Fruit fly (Drosophila melanogaster) whole organism, prepupa: Measurements from ENCODE around the gene CCT1.
A peak's percentile ranks its signal among the peaks of the same experiment; 100 is the strongest.

Source experiments
- Blimp-1 ChIP-seq: fragments of 200-800 bp; sonication (Bioruptor generic); optimal IDR thresholded peaks from 3 replicates; lab custom pipeline; 2017; ENCODE audit warnings: missing biosample characterization, missing genetic modification characterization, mild to moderate bottlenecking, moderate library complexity, missing genetic modification reagents
- CG10631 ChIP-seq: fragments of 200-800 bp; sonication (Bioruptor generic); optimal IDR thresholded peaks from 2 replicates; lab custom pipeline; 2016; ENCODE audit warnings: missing biosample characterization, missing genetic modification characterization
- CG10669 ChIP-seq: fragments of 200-800 bp; sonication (Bioruptor generic); optimal IDR thresholded peaks from 3 replicates; lab custom pipeline; 2018; ENCODE audit warnings: missing biosample characterization, mild to moderate bottlenecking, missing genetic modification characterization, moderate library complexity
- CG11294 ChIP-seq: fragments of 200-800 bp; sonication (Bioruptor generic); IDR thresholded peaks from 2 replicates; pipeline ENCODE4 v1.3.6; 2022; ENCODE audit warnings: missing biosample characterization, missing genetic modification characterization
- CG11762 ChIP-seq: fragments of 200-800 bp; sonication (Bioruptor generic); optimal IDR thresholded peaks from 3 replicates; lab custom pipeline; 2016; ENCODE audit warnings: missing biosample characterization, missing genetic modification characterization; ENCODE audit not compliant: insufficient read depth
- CG11902 ChIP-seq: fragments of 200-800 bp; sonication (Bioruptor generic); optimal IDR thresholded peaks from 3 replicates; lab custom pipeline; 2016; ENCODE audit warnings: missing biosample characterization, missing genetic modification characterization
- CG15336 ChIP-seq: fragments of 200-800 bp; sonication (Bioruptor generic); IDR thresholded peaks from 2 replicates; pipeline ENCODE4 v1.3.6; 2022; ENCODE audit warnings: missing biosample characterization, missing genetic modification characterization
- CG1621 ChIP-seq: fragments of 200-800 bp; sonication (Bioruptor generic); optimal IDR thresholded peaks from 3 replicates; lab custom pipeline; 2018; ENCODE audit warnings: missing biosample characterization, mild to moderate bottlenecking, missing genetic modification characterization
- CG16779 ChIP-seq: fragments of 200-800 bp; sonication (Bioruptor generic); optimal IDR thresholded peaks from 3 replicates; lab custom pipeline; 2017; ENCODE audit warnings: missing biosample characterization, mild to moderate bottlenecking, missing genetic modification characterization
- CG31627 ChIP-seq: fragments of 200-800 bp; sonication (Bioruptor generic); optimal IDR thresholded peaks from 3 replicates; lab custom pipeline; 2016; ENCODE audit warnings: missing biosample characterization, missing genetic modification characterization
- CG32006 ChIP-seq: fragments of 200-800 bp; sonication (Bioruptor generic); optimal IDR thresholded peaks from 3 replicates; lab custom pipeline; 2017; ENCODE audit warnings: missing biosample characterization, mild to moderate bottlenecking, missing genetic modification characterization
- CG34406 ChIP-seq: fragments of 200-800 bp; sonication (Bioruptor generic); optimal IDR thresholded peaks from 3 replicates; lab custom pipeline; 2016; ENCODE audit warnings: missing biosample characterization, missing genetic modification characterization
- CG3919 ChIP-seq: fragments of 200-800 bp; sonication (Bioruptor generic); optimal IDR thresholded peaks from 3 replicates; lab custom pipeline; 2016; ENCODE audit warnings: missing biosample characterization, missing genetic modification characterization
- CG4318 ChIP-seq: fragments of 200-800 bp; sonication (Bioruptor generic); optimal IDR thresholded peaks from 3 replicates; lab custom pipeline; 2017; ENCODE audit warnings: missing biosample characterization, mild to moderate bottlenecking, missing genetic modification characterization
- CG6163 ChIP-seq: fragments of 200-800 bp; sonication (Bioruptor generic); IDR thresholded peaks from 3 replicates; pipeline ENCODE4 v1.3.6; 2022; ENCODE audit warnings: missing biosample characterization, missing genetic modification characterization
- CG6276 ChIP-seq: fragments of 200-800 bp; sonication (Bioruptor generic); optimal IDR thresholded peaks from 2 replicates; lab custom pipeline; 2017; ENCODE audit warnings: missing biosample characterization, mild to moderate bottlenecking, missing genetic modification characterization
- CG6792 ChIP-seq: fragments of 200-800 bp; sonication (Bioruptor generic); optimal IDR thresholded peaks from 3 replicates; lab custom pipeline; 2016; ENCODE audit warnings: missing biosample characterization, missing genetic modification characterization
- CG6808 ChIP-seq: fragments of 200-800 bp; sonication (Bioruptor generic); optimal IDR thresholded peaks from 3 replicates; lab custom pipeline; 2017; ENCODE audit warnings: missing biosample characterization, missing genetic modification characterization, mild to moderate bottlenecking, moderate library complexity, missing genetic modification reagents
- CG6854 ChIP-seq: fragments of 200-800 bp; sonication (Bioruptor generic); optimal IDR thresholded peaks from 2 replicates; lab custom pipeline; 2017; ENCODE audit warnings: missing biosample characterization, mild to moderate bottlenecking, missing genetic modification characterization
- CG7368 ChIP-seq: fragments of 200-800 bp; sonication (Bioruptor generic); optimal IDR thresholded peaks from 3 replicates; lab custom pipeline; 2016; ENCODE audit warnings: missing biosample characterization, missing genetic modification characterization
- CG8319 ChIP-seq: fragments of 200-800 bp; sonication (Bioruptor generic); optimal IDR thresholded peaks from 3 replicates; lab custom pipeline; 2016; ENCODE audit warnings: missing biosample characterization, missing genetic modification characterization
- CG8632 ChIP-seq: fragments of 200-800 bp; sonication (Bioruptor generic); optimal IDR thresholded peaks from 3 replicates; lab custom pipeline; 2016; ENCODE audit warnings: missing biosample characterization, missing genetic modification characterization
- CG9139 ChIP-seq: fragments of 200-800 bp; sonication (Bioruptor generic); optimal IDR thresholded peaks from 3 replicates; lab custom pipeline; 2017; ENCODE audit warnings: missing biosample characterization, mild to moderate bottlenecking, missing genetic modification characterization
- Eip78C ChIP-seq: fragments of 200-800 bp; sonication (Bioruptor generic); peaks from one replicate; lab custom pipeline; 2016; ENCODE audit warnings: missing biosample characterization, missing genetic modification characterization
- Eip93F ChIP-seq: fragments of 200-800 bp; sonication (Bioruptor generic); optimal IDR thresholded peaks from 2 replicates; lab custom pipeline; 2016; ENCODE audit warnings: missing biosample characterization, mild to moderate bottlenecking, missing genetic modification characterization
- Ets96B ChIP-seq: fragments of 200-800 bp; optimal IDR thresholded peaks from 2 replicates; lab custom pipeline; 2019; ENCODE audit warnings: missing biosample characterization, mild to moderate bottlenecking, missing genetic modification characterization, moderate library complexity
- Gug ChIP-seq: fragments of 200-800 bp; sonication (Bioruptor generic); IDR thresholded peaks from 2 replicates; pipeline ENCODE4 v1.3.6; 2022; ENCODE audit warnings: missing biosample characterization, missing genetic modification characterization
- Hr38 ChIP-seq: sonication (Bioruptor generic); optimal IDR thresholded peaks from 2 replicates; lab custom pipeline; 2016; ENCODE audit warnings: missing biosample characterization, missing genetic modification characterization
- Hr39 ChIP-seq: fragments of 200-800 bp; sonication (Bioruptor generic); optimal IDR thresholded peaks from 2 replicates; lab custom pipeline; 2016; ENCODE audit warnings: missing biosample characterization, missing genetic modification characterization
- Hr4 ChIP-seq: fragments of 200-800 bp; sonication (Bioruptor generic); optimal IDR thresholded peaks from 3 replicates; lab custom pipeline; 2016; ENCODE audit warnings: missing biosample characterization, missing genetic modification characterization
- Lpt ChIP-seq: fragments of 200-800 bp; sonication (Bioruptor generic); optimal IDR thresholded peaks from 3 replicates; lab custom pipeline; 2016; ENCODE audit warnings: missing biosample characterization, missing genetic modification characterization
- Met ChIP-seq: fragments of 200-800 bp; sonication (Bioruptor generic); optimal IDR thresholded peaks from 3 replicates; lab custom pipeline; 2016; ENCODE audit warnings: missing biosample characterization, missing genetic modification characterization
- OdsH ChIP-seq: fragments of 200-800 bp; sonication (Bioruptor generic); optimal IDR thresholded peaks from 3 replicates; lab custom pipeline; 2016; ENCODE audit warnings: missing biosample characterization, missing genetic modification characterization
- Smox ChIP-seq: fragments of 200-800 bp; sonication (Bioruptor generic); optimal IDR thresholded peaks from 3 replicates; lab custom pipeline; 2016; ENCODE audit warnings: missing biosample characterization, missing genetic modification characterization
- Sox102F ChIP-seq: fragments of 200-800 bp; sonication (Bioruptor generic); optimal IDR thresholded peaks from 2 replicates; lab custom pipeline; 2016; ENCODE audit warnings: missing biosample characterization, mild to moderate bottlenecking, missing genetic modification characterization
- Sox14 ChIP-seq: fragments of 200-800 bp; sonication (Bioruptor generic); optimal IDR thresholded peaks from 3 replicates; lab custom pipeline; 2016; ENCODE audit warnings: missing biosample characterization, missing genetic modification characterization
- Sox15 ChIP-seq: fragments of 200-800 bp; sonication (Bioruptor generic); optimal IDR thresholded peaks from 3 replicates; lab custom pipeline; 2016; ENCODE audit warnings: missing biosample characterization, missing genetic modification characterization
- achi ChIP-seq: fragments of 200-800 bp; sonication (Bioruptor generic); optimal IDR thresholded peaks from 3 replicates; lab custom pipeline; 2016; ENCODE audit warnings: missing biosample characterization, missing genetic modification characterization
- dac ChIP-seq: fragments of 200-800 bp; sonication (Bioruptor generic); optimal IDR thresholded peaks from 2 replicates; lab custom pipeline; 2017; ENCODE audit warnings: missing biosample characterization, mild to moderate bottlenecking, missing genetic modification characterization
- dsx ChIP-seq: fragments of 200-800 bp; optimal IDR thresholded peaks from 3 replicates; lab custom pipeline; 2019; ENCODE audit warnings: missing biosample characterization, mild to moderate bottlenecking, missing genetic modification characterization, moderate library complexity; ENCODE audit not compliant: poor library complexity, severe bottlenecking
- eg ChIP-seq: fragments of 200-800 bp; sonication (Bioruptor generic); IDR thresholded peaks from 3 replicates; pipeline ENCODE4 v1.3.6; 2022; ENCODE audit warnings: missing biosample characterization, missing genetic modification characterization
- esn ChIP-seq: fragments of 200-800 bp; sonication (Bioruptor generic); optimal IDR thresholded peaks from 2 replicates; lab custom pipeline; 2016; ENCODE audit warnings: missing biosample characterization, mild to moderate bottlenecking, missing genetic modification characterization, moderate library complexity
- fd85E ChIP-seq: fragments of 200-800 bp; sonication (Bioruptor generic); optimal IDR thresholded peaks from 3 replicates; lab custom pipeline; 2016; ENCODE audit warnings: missing biosample characterization, missing genetic modification characterization
- fkh ChIP-seq: fragments of 200-800 bp; sonication (Bioruptor generic); optimal IDR thresholded peaks from 3 replicates; lab custom pipeline; 2017; ENCODE audit warnings: missing biosample characterization, mild to moderate bottlenecking, missing genetic modification characterization, moderate library complexity
- lz ChIP-seq: fragments of 200-800 bp; sonication (Bioruptor generic); optimal IDR thresholded peaks from 3 replicates; lab custom pipeline; 2016; ENCODE audit warnings: missing biosample characterization, missing genetic modification characterization
- net ChIP-seq: fragments of 200-800 bp; sonication (Bioruptor generic); optimal IDR thresholded peaks from 3 replicates; lab custom pipeline; 2016; ENCODE audit warnings: missing biosample characterization, missing genetic modification characterization
- pdm3 ChIP-seq: fragments of 200-800 bp; sonication (Bioruptor generic); optimal IDR thresholded peaks from 3 replicates; lab custom pipeline; 2016; ENCODE audit warnings: missing biosample characterization, missing genetic modification characterization
- salr ChIP-seq, 2 experiments: fragments of 200-800 bp; sonication (Bioruptor generic); optimal IDR thresholded peaks; 3 replicates each; lab custom pipeline; 2016 to 2018; ENCODE audit warnings: missing biosample characterization in 2 of 2, missing genetic modification characterization in 2 of 2, mild to moderate bottlenecking in 1 of 2
- spab ChIP-seq: fragments of 200-800 bp; sonication (Bioruptor generic); optimal IDR thresholded peaks from 2 replicates; lab custom pipeline; 2017; ENCODE audit warnings: missing biosample characterization, mild to moderate bottlenecking, missing genetic modification characterization, missing genetic modification reagents
- ss ChIP-seq, 2 experiments: fragments of 200-800 bp; sonication (Bioruptor generic); optimal IDR thresholded peaks; 2 replicates in 1 of 2; 3 replicates in 1 of 2; lab custom pipeline; 2017 to 2018; ENCODE audit warnings: mild to moderate bottlenecking in 2 of 2, missing biosample characterization in 2 of 2, missing genetic modification characterization in 2 of 2, moderate library complexity in 1 of 2
- svp ChIP-seq: fragments of 200-800 bp; sonication (Bioruptor generic); peaks from one replicate; lab custom pipeline; 2016; ENCODE audit warnings: missing biosample characterization, missing genetic modification characterization
- topi ChIP-seq: fragments of 200-800 bp; sonication (Bioruptor generic); optimal IDR thresholded peaks from 3 replicates; lab custom pipeline; 2016; ENCODE audit warnings: missing biosample characterization, missing genetic modification characterization
- vri ChIP-seq: fragments of 200-800 bp; sonication (Bioruptor generic); optimal IDR thresholded peaks from 3 replicates; lab custom pipeline; 2016; ENCODE audit warnings: missing biosample characterization, mild to moderate bottlenecking, missing genetic modification characterization

The CCT1 gene

dm6 chr3R:22530305-22530704 lies 39.1 kb upstream of the CCT1 start, which contains the start of gene CG33099:
Gene CG33099, minus strand, starts transcription at chr3R:22530572.
- TF ChIP-seq CG8319, result no peak
- TF ChIP-seq Lpt (GFP tag; lab: Kevin White, UChicago), result no peak
- TF ChIP-seq Smox (GFP tag; lab: Kevin White, UChicago), result no peak
- TF ChIP-seq salr (GFP tag; optimal IDR thresholded peaks at IDR 0.05; lab: Kevin White, UChicago), result no peak
- peak; percentile 0 for TF ChIP-seq CG6792
- no peak for TF ChIP-seq lz (GFP tag; lab: Kevin White, UChicago)
- TF ChIP-seq CG34406 (GFP tag; lab: Kevin White, UChicago), result no peak
- peak; percentile 32 for TF ChIP-seq CG3919
- peak; percentile 3 for TF ChIP-seq net (GFP tag; lab: Kevin White, UChicago)
- TF ChIP-seq achi (GFP tag; lab: Kevin White, UChicago), result no peak
- TF ChIP-seq CG6276 (GFP tag; lab: Kevin White, UChicago), result no peak
- no peak for TF ChIP-seq CG4318
- no peak for TF ChIP-seq Sox15
- no peak for TF ChIP-seq CG11762 (GFP tag; lab: Kevin White, UChicago)
- TF ChIP-seq Met (GFP tag; lab: Kevin White, UChicago), result peak; percentile 14
- no peak for TF ChIP-seq topi (GFP tag; lab: Kevin White, UChicago)
- TF ChIP-seq spab (GFP tag; lab: Kevin White, UChicago), result no peak
- TF ChIP-seq dsx (GFP tag; lab: Kevin White, UChicago), result no peak
- TF ChIP-seq CG6854 (GFP tag; lab: Kevin White, UChicago), result peak; percentile 4
- TF ChIP-seq Hr38 (GFP tag; lab: Kevin White, UChicago), result no peak
- TF ChIP-seq ss (GFP tag; optimal IDR thresholded peaks at IDR 0.05; lab: Kevin White, UChicago), result peak in 1 of 2 experiments; percentile 26
- TF ChIP-seq CG1621 (tag; lab: Kevin White, UChicago), result no peak
- TF ChIP-seq CG10631, result no peak
- TF ChIP-seq Sox14, result peak; percentile 10
- TF ChIP-seq fd85E (GFP tag; lab: Kevin White, UChicago), result no peak
- TF ChIP-seq Hr4 (GFP tag; lab: Kevin White, UChicago), result no peak
- peak; percentile 97 for TF ChIP-seq fkh
- no peak for TF ChIP-seq CG8632
- TF ChIP-seq esn (GFP tag; lab: Kevin White, UChicago), result peak; percentile 12
- TF ChIP-seq Blimp-1, result no peak
- no peak for TF ChIP-seq CG11902 (GFP tag; lab: Kevin White, UChicago)
- peak; percentile 25; the same call in 1 of the 2 replicates for TF ChIP-seq Gug (GFP tag; lab: Robert Waterston, UW)
- TF ChIP-seq CG31627 (GFP tag; lab: Kevin White, UChicago), result no peak
- TF ChIP-seq OdsH, result peak; percentile 20
- no peak for TF ChIP-seq dac (GFP tag; lab: Kevin White, UChicago)
- peak; percentile 8 for TF ChIP-seq pdm3 (GFP tag; lab: Kevin White, UChicago)
- TF ChIP-seq vri (GFP tag; lab: Kevin White, UChicago), result peak; percentile 82
- TF ChIP-seq CG7368, result peak; percentile 6
- no peak for TF ChIP-seq CG9139 (GFP tag; lab: Kevin White, UChicago)
- no peak for TF ChIP-seq CG32006 (GFP tag; lab: Kevin White, UChicago)
- TF ChIP-seq CG6163 (GFP tag; lab: Robert Waterston, UW), result peak; percentile 55
- no peak for TF ChIP-seq CG16779 (tag; lab: Kevin White, UChicago)
- TF ChIP-seq Eip78C, result peak; percentile 80
- TF ChIP-seq CG10669 (GFP tag; lab: Kevin White, UChicago), result peak; percentile 19
- TF ChIP-seq CG11294 (GFP tag; lab: Robert Waterston, UW), result no peak
- TF ChIP-seq svp (GFP tag; lab: Kevin White, UChicago), result no peak
- TF ChIP-seq Sox102F (GFP tag; lab: Kevin White, UChicago), result no peak
- TF ChIP-seq CG6808, result no peak
- peak; percentile 19; the same call in 2 of the 3 replicates for TF ChIP-seq eg (GFP tag; lab: Robert Waterston, UW)
- no peak for TF ChIP-seq Hr39 (GFP tag; lab: Kevin White, UChicago)
- TF ChIP-seq CG15336 (GFP tag; lab: Robert Waterston, UW), result 0 out of 2 replicates have a peak, but pooled peaks have one; percentile 8
- TF ChIP-seq Ets96B (tag; lab: Kevin White, UChicago), result no peak
- no peak for TF ChIP-seq Eip93F (GFP tag; lab: Kevin White, UChicago)
